ENCODE assay signal across 1 fruit fly cellular context in genomic region chr3R:29997607-29998236, dm6.
TF ChIP-seq lines count a peak whose summit lies in the region.

CG15525 (minus strand) TSS chr3R:29997676.
CG11504 (plus strand) TSS chr3R:29997900.

TF ChIP-seq in whole organism, embryonic, 481 proteins besides CTCF, POLR2A, EP300 and RAD21 (continued from another document and continues in another):
- TF ChIP-seq lmd (GFP tag; IDR thresholded peaks at IDR 0.05; lab: Robert Waterston, UW) (0 out of 2 replicates have a peak, but pooled peaks have one; percentile 33), CG6175 (GFP tag; IDR thresholded peaks at IDR 0.05; lab: Robert Waterston, UW) (peak; percentile 32; the same call in 1 of the 3 replicates), lola (GFP tag; optimal IDR thresholded peaks at IDR 0.05; lab: Kevin White, UChicago) (peak in 1 of 3 experiments; percentile 18), CG32767 (GFP tag; IDR thresholded peaks at IDR 0.05; lab: Robert Waterston, UW) (peak; percentile 92), CG4424 (GFP tag; optimal IDR thresholded peaks at IDR 0.05; lab: Kevin White, UChicago) (peak; percentile 53), Rfx (GFP tag; IDR thresholded peaks at IDR 0.05; lab: Robert Waterston, UW) (peak; percentile 72), Xbp1 (GFP tag; optimal IDR thresholded peaks at IDR 0.05; lab: Kevin White, UChicago) (peak; percentile 72), Elba2 (GFP tag; optimal IDR thresholded peaks at IDR 0.05; lab: Kevin White, UChicago) (peak; percentile 6), HLH3B (GFP tag; IDR thresholded peaks at IDR 0.05; lab: Robert Waterston, UW) (peak; percentile 58; the same call in 1 of the 2 replicates), CG6689 (GFP tag; IDR thresholded peaks at IDR 0.05; lab: Robert Waterston, UW) (peak; percentile 53; the same call in 1 of the 2 replicates), dpn (GFP tag; optimal IDR thresholded peaks at IDR 0.05; lab: Kevin White, UChicago) (peak; percentile 68 to 75), tx (GFP tag; optimal IDR thresholded peaks at IDR 0.05; lab: Kevin White, UChicago) (peak; percentile 56), CG7786 (GFP tag; optimal IDR thresholded peaks at IDR 0.05; lab: Kevin White, UChicago) (peak; percentile 37), CG9215 (GFP tag; IDR thresholded peaks at IDR 0.05; lab: Robert Waterston, UW) (peak; percentile 57), her (GFP tag; optimal IDR thresholded peaks at IDR 0.05; lab: Kevin White, UChicago) (no peak), Dad (GFP tag; optimal IDR thresholded peaks at IDR 0.05; lab: Kevin White, UChicago) (peak; percentile 5), CG9817 (tag; optimal IDR thresholded peaks at IDR 0.05; lab: Kevin White, UChicago) (peak; percentile 22), CG11093 (GFP tag; IDR thresholded peaks at IDR 0.05; lab: Robert Waterston, UW) (no peak), CG30020 (tag; optimal IDR thresholded peaks at IDR 0.05; lab: Kevin White, UChicago) (peak; percentile 58), CG13894 (tag; optimal IDR thresholded peaks at IDR 0.05; lab: Kevin White, UChicago) (no peak), CG16813 (GFP tag; IDR thresholded peaks at IDR 0.05; lab: Robert Waterston, UW; ENCODE audit: partially characterized antibody) (peak; percentile 91), klu (GFP tag; IDR thresholded peaks at IDR 0.05; lab: Robert Waterston, UW) (peak; percentile 37; the same call in 1 of the 2 replicates), sd (tag; optimal IDR thresholded peaks at IDR 0.05; lab: Kevin White, UChicago) (no peak), salm (tag; optimal IDR thresholded peaks at IDR 0.05; lab: Kevin White, UChicago) (no peak), bsh (GFP tag; optimal IDR thresholded peaks at IDR 0.05; lab: Kevin White, UChicago) (peak in 1 of 2 experiments; percentile 44), CG4404 (GFP tag; IDR thresholded peaks at IDR 0.05; lab: Robert Waterston, UW) (no peak), CG11085 (GFP tag; IDR thresholded peaks at IDR 0.05; lab: Robert Waterston, UW) (0 out of 2 replicates have a peak, but pooled peaks have one; percentile 9), Nf-YC (tag; optimal IDR thresholded peaks at IDR 0.05; lab: Kevin White, UChicago) (no peak), CG9797 (GFP tag; optimal IDR thresholded peaks at IDR 0.05; lab: Kevin White, UChicago) (peak; percentile 69), NFAT (GFP tag; IDR thresholded peaks at IDR 0.05; lab: Robert Waterston, UW) (peak; percentile 52; the same call in 1 of the 2 replicates), Mad (GFP tag; optimal IDR thresholded peaks at IDR 0.05; lab: Kevin White, UChicago) (peak; percentile 50), Dip3 (GFP tag; optimal IDR thresholded peaks at IDR 0.05; lab: Kevin White, UChicago) (peak; percentile 72), CG10654 (GFP tag; optimal IDR thresholded peaks at IDR 0.05; lab: Kevin White, UChicago) (peak; percentile 38), Nf-YA (GFP tag; IDR thresholded peaks at IDR 0.05; lab: Robert Waterston, UW) (peak; percentile 43; the same call in 1 of the 2 replicates), CG15514 (GFP tag; optimal IDR thresholded peaks at IDR 0.05; lab: Kevin White, UChicago) (peak; percentile 57), CG12744 (GFP tag; optimal IDR thresholded peaks at IDR 0.05; lab: Kevin White, UChicago) (no peak), Oli (tag; optimal IDR thresholded peaks at IDR 0.05; lab: Kevin White, UChicago) (no peak), pho (GFP tag; optimal IDR thresholded peaks at IDR 0.05; lab: Kevin White, UChicago) (peak; percentile 49), gfzf (GFP tag; optimal IDR thresholded peaks at IDR 0.05; lab: Kevin White, UChicago) (peak; percentile 42), Ssrp (tag; optimal IDR thresholded peaks at IDR 0.05; lab: Kevin White, UChicago) (peak; percentile 29), CG14710 (tag; optimal IDR thresholded peaks at IDR 0.05; lab: Kevin White, UChicago) (peak; percentile 72), MESR4 (GFP tag; optimal IDR thresholded peaks at IDR 0.05; lab: Kevin White, UChicago) (peak; percentile 66), pum (GFP tag; optimal IDR thresholded peaks at IDR 0.05; lab: Kevin White, UChicago) (peak; percentile 47), nerfin-1 (tag; optimal IDR thresholded peaks at IDR 0.05; lab: Kevin White, UChicago) (peak; percentile 46), CG17385 (GFP tag; optimal IDR thresholded peaks at IDR 0.05; lab: Kevin White, UChicago) (peak; percentile 92), pan (optimal IDR thresholded peaks at IDR 0.05; lab: Kevin White, UChicago) (no peak), pan (GFP tag; optimal IDR thresholded peaks at IDR 0.05 in 1 of 2, IDR thresholded peaks at IDR 0.05 in 1 of 2) (no peak), vfl (GFP tag; optimal IDR thresholded peaks at IDR 0.05; lab: Kevin White, UChicago) (peak; percentile 34), esg (GFP tag; conservative IDR thresholded peaks at IDR 0.05; lab: Robert Waterston, UW) (peak; percentile 72), tup (GFP tag; optimal IDR thresholded peaks at IDR 0.05; lab: Kevin White, UChicago) (no peak), Sin3A (optimal IDR thresholded peaks at IDR 0.05; lab: Kevin White, UChicago) (peak; percentile 48), HmgD (GFP tag; optimal IDR thresholded peaks at IDR 0.05; lab: Kevin White, UChicago) (peak; percentile 10), CG13123 (GFP tag; optimal IDR thresholded peaks at IDR 0.05; lab: Kevin White, UChicago) (peak; percentile 5), CG4617 (GFP tag; optimal IDR thresholded peaks at IDR 0.05; lab: Kevin White, UChicago; ENCODE audit: borderline replicate concordance) (peak; percentile 96), mld (GFP tag; IDR thresholded peaks at IDR 0.05; lab: Robert Waterston, UW; ENCODE audit: partially characterized antibody) (0 out of 3 replicates have a peak, but pooled peaks have one; percentile 71), D19B (GFP tag; optimal IDR thresholded peaks at IDR 0.05; lab: Kevin White, UChicago) (no peak), Doc2 (GFP tag; IDR thresholded peaks at IDR 0.05; lab: Robert Waterston, UW) (no peak), CG12155 (GFP tag; optimal IDR thresholded peaks at IDR 0.05; lab: Kevin White, UChicago) (peak; percentile 55), CG14860 (GFP tag; IDR thresholded peaks at IDR 0.05; lab: Robert Waterston, UW; ENCODE audit: partially characterized antibody) (peak; percentile 87), E2f1 (GFP tag; IDR thresholded peaks at IDR 0.05; lab: Robert Waterston, UW) (peak; percentile 56), Ptx1 (GFP tag; IDR thresholded peaks at IDR 0.05; lab: Robert Waterston, UW) (peak; percentile 85), CG8290 (GFP tag; optimal IDR thresholded peaks at IDR 0.05; lab: Kevin White, UChicago) (peak; percentile 70), CG8290 (tag; optimal IDR thresholded peaks at IDR 0.05; lab: Kevin White, UChicago) (no peak), al (GFP tag; IDR thresholded peaks at IDR 0.05; lab: Robert Waterston, UW) (peak; percentile 50), bcd (GFP tag; optimal IDR thresholded peaks at IDR 0.05; lab: Kevin White, UChicago) (no peak), ERR (GFP tag; optimal IDR thresholded peaks at IDR 0.05; lab: Kevin White, UChicago) (peak; percentile 10), Sry-β (GFP tag; optimal IDR thresholded peaks at IDR 0.05; lab: Kevin White, UChicago) (no peak), Ets97D (GFP tag; optimal IDR thresholded peaks at IDR 0.05; lab: Kevin White, UChicago) (peak; percentile 70), da (GFP tag; optimal IDR thresholded peaks at IDR 0.05; lab: Kevin White, UChicago) (no peak), Rx (GFP tag; IDR thresholded peaks at IDR 0.05; lab: Robert Waterston, UW) (0 out of 2 replicates have a peak, but pooled peaks have one; percentile 36), ttk (GFP tag; IDR thresholded peaks at IDR 0.05; lab: Robert Waterston, UW) (peak; percentile 53; the same call in 1 of the 2 replicates), ems (GFP tag; optimal IDR thresholded peaks at IDR 0.05; lab: Kevin White, UChicago) (peak; percentile 46), CG3995 (GFP tag; optimal IDR thresholded peaks at IDR 0.05; lab: Kevin White, UChicago) (peak; percentile 10), chn (GFP tag; optimal IDR thresholded peaks at IDR 0.05; lab: Kevin White, UChicago) (peak; percentile 47), CG11560 (tag; IDR thresholded peaks at IDR 0.05; lab: Robert Waterston, UW) (peak; percentile 59; the same call in 2 of the 3 replicates), Camta (GFP tag; optimal IDR thresholded peaks at IDR 0.05; lab: Kevin White, UChicago) (peak; percentile 53), vnd (GFP tag; IDR thresholded peaks at IDR 0.05; lab: Robert Waterston, UW; ENCODE audit: partially characterized antibody) (peak; percentile 90), aop (GFP tag; IDR thresholded peaks at IDR 0.05; lab: Robert Waterston, UW) (no peak), CG10147 (GFP tag; optimal IDR thresholded peaks at IDR 0.05; lab: Kevin White, UChicago) (no peak), CG10565 (GFP tag; optimal IDR thresholded peaks at IDR 0.05; lab: Kevin White, UChicago) (no peak), CG16863 (GFP tag; optimal IDR thresholded peaks at IDR 0.05; lab: Kevin White, UChicago) (peak; percentile 17), Hr3 (GFP tag; optimal IDR thresholded peaks at IDR 0.05; lab: Kevin White, UChicago) (peak; percentile 48), wor (GFP tag; IDR thresholded peaks at IDR 0.05; lab: Robert Waterston, UW) (no peak), slbo (GFP tag; IDR thresholded peaks at IDR 0.05; lab: Robert Waterston, UW) (peak; percentile 84), fu2 (GFP tag; optimal IDR thresholded peaks at IDR 0.05; lab: Kevin White, UChicago) (peak; percentile 41), insv (GFP tag; optimal IDR thresholded peaks at IDR 0.05; lab: Kevin White, UChicago) (peak in 1 of 2 experiments; percentile 7), maf-S (GFP tag; optimal IDR thresholded peaks at IDR 0.05; lab: Kevin White, UChicago) (no peak), ara (GFP tag; IDR thresholded peaks at IDR 0.05; lab: Robert Waterston, UW) (no peak), az2 (GFP tag; optimal IDR thresholded peaks at IDR 0.05; lab: Kevin White, UChicago) (peak; percentile 51), Sry-δ (GFP tag; optimal IDR thresholded peaks at IDR 0.05; lab: Kevin White, UChicago) (peak; percentile 74), MBD-R2 (GFP tag; IDR thresholded peaks at IDR 0.05; lab: Robert Waterston, UW) (peak; percentile 95), croc (GFP tag; conservative IDR thresholded peaks at IDR 0.05; lab: Robert Waterston, UW) (no peak; the same call in 2 of the 3 replicates), pnt (GFP tag; optimal IDR thresholded peaks at IDR 0.05; lab: Kevin White, UChicago) (peak; percentile 24), CG2129 (GFP tag; IDR thresholded peaks at IDR 0.05; lab: Robert Waterston, UW; ENCODE audit: partially characterized antibody) (peak; percentile 78), CHES-1-like (GFP tag; optimal IDR thresholded peaks at IDR 0.05; lab: Kevin White, UChicago) (peak; percentile 64), Sox102F (GFP tag; optimal IDR thresholded peaks at IDR 0.05; lab: Kevin White, UChicago) (no peak), gcm (GFP tag; optimal IDR thresholded peaks at IDR 0.05; lab: Kevin White, UChicago) (peak; percentile 26), CG13775 (GFP tag; optimal IDR thresholded peaks at IDR 0.05; lab: Kevin White, UChicago) (peak; percentile 65), CG9932 (GFP tag; IDR thresholded peaks at IDR 0.05; lab: Robert Waterston, UW) (peak; percentile 84), zen2 (GFP tag; IDR thresholded peaks at IDR 0.05; lab: Robert Waterston, UW; ENCODE audit: partially characterized antibody) (peak; percentile 28; the same call in 1 of the 3 replicates), Bgb (GFP tag; IDR thresholded peaks at IDR 0.05; lab: Robert Waterston, UW; ENCODE audit: partially characterized antibody) (peak; percentile 91), row (GFP tag; IDR thresholded peaks at IDR 0.05; lab: Robert Waterston, UW) (peak; percentile 93), Hr51 (GFP tag; optimal IDR thresholded peaks at IDR 0.05; lab: Kevin White, UChicago) (peak in 1 of 2 experiments; percentile 23), tin (GFP tag; optimal IDR thresholded peaks at IDR 0.05; lab: Kevin White, UChicago) (peak; percentile 41), CG18764 (GFP tag; optimal IDR thresholded peaks at IDR 0.05; lab: Kevin White, UChicago) (peak; percentile 19), NfI (GFP tag; optimal IDR thresholded peaks at IDR 0.05; lab: Kevin White, UChicago) (peak; percentile 36), CG1602 (GFP tag; optimal IDR thresholded peaks at IDR 0.05; lab: Kevin White, UChicago) (peak; percentile 52), CG12391 (tag; optimal IDR thresholded peaks at IDR 0.05; lab: Kevin White, UChicago) (peak; percentile 78), CG11456 (GFP tag; IDR thresholded peaks at IDR 0.05; lab: Robert Waterston, UW) (peak; percentile 68; the same call in 2 of the 3 replicates), stc (GFP tag; IDR thresholded peaks at IDR 0.05; lab: Robert Waterston, UW) (no peak; the same call in 1 of the 2 replicates), ssp (GFP tag; IDR thresholded peaks at IDR 0.05; lab: Robert Waterston, UW) (peak; percentile 22; the same call in 1 of the 2 replicates), jumu (GFP tag; optimal IDR thresholded peaks at IDR 0.05; lab: Kevin White, UChicago) (peak; percentile 18), H2.0 (GFP tag; IDR thresholded peaks at IDR 0.05; lab: Robert Waterston, UW) (peak; percentile 21; the same call in 1 of the 2 replicates), CG17829 (tag; optimal IDR thresholded peaks at IDR 0.05; lab: Kevin White, UChicago) (peak; percentile 43), bigmax (GFP tag; optimal IDR thresholded peaks at IDR 0.05; lab: Kevin White, UChicago) (no peak), CG13296 (GFP tag; optimal IDR thresholded peaks at IDR 0.05; lab: Kevin White, UChicago) (no peak), CG1024 (GFP tag; IDR thresholded peaks at IDR 0.05; lab: Robert Waterston, UW) (peak; percentile 34; the same call in 1 of the 2 replicates), Scr (GFP tag; IDR thresholded peaks at IDR 0.05; lab: Robert Waterston, UW; ENCODE audit: partially characterized antibody) (peak; percentile 92), Ada2b (GFP tag; IDR thresholded peaks at IDR 0.05; lab: Robert Waterston, UW) (peak; percentile 36; the same call in 1 of the 2 replicates), CG42726 (GFP tag; IDR thresholded peaks at IDR 0.05; lab: Robert Waterston, UW; ENCODE audit: partially characterized antibody) (peak; percentile 41; the same call in 1 of the 2 replicates), Dfd (GFP tag; optimal IDR thresholded peaks at IDR 0.05; lab: Kevin White, UChicago) (no peak), Dbx (GFP tag; IDR thresholded peaks at IDR 0.05; lab: Robert Waterston, UW) (peak; percentile 69; the same call in 2 of the 3 replicates), sisA (GFP tag; IDR thresholded peaks at IDR 0.05; lab: Robert Waterston, UW) (peak; percentile 80), CG6254 (GFP tag; optimal IDR thresholded peaks at IDR 0.05; lab: Kevin White, UChicago) (no peak), HLH54F (GFP tag; optimal IDR thresholded peaks at IDR 0.05; lab: Kevin White, UChicago) (peak; percentile 47), lilli (GFP tag; optimal IDR thresholded peaks at IDR 0.05; lab: Kevin White, UChicago) (peak; percentile 68)
